Worm (Caenorhabditis elegans): ENCODE results near the gene F47B10.5.

F47B10.5 gene

ce11 chrX:10900079-10900724 is 9.8 kb upstream of the F47B10.5 start, which contains the start of gene suca-1 (continued):
- TF ChIP-seq pat-9 (tag; optimal IDR thresholded peaks at IDR 0.05), result no peak
- no peak for TF ChIP-seq che-1 (tag; optimal IDR thresholded peaks at IDR 0.05)
- TF ChIP-seq zip-5 (tag; optimal IDR thresholded peaks at IDR 0.05), result no peak
- TF ChIP-seq ceh-6 (GFP tag; optimal IDR thresholded peaks at IDR 0.05), result no peak
- TF ChIP-seq tbx-7 (tag; optimal IDR thresholded peaks at IDR 0.05), result no peak
- no peak for TF ChIP-seq ztf-16 (tag; optimal IDR thresholded peaks at IDR 0.05)
- TF ChIP-seq C08G9.2 (tag; optimal IDR thresholded peaks at IDR 0.05), result peak; percentile 8
- TF ChIP-seq mec-3 (tag; optimal IDR thresholded peaks at IDR 0.05; ENCODE audit: borderline replicate concordance), result no peak
- TF ChIP-seq lim-6 (tag; optimal IDR thresholded peaks at IDR 0.05), result no peak
- peak; percentile 19 for TF ChIP-seq ceh-31 (tag; optimal IDR thresholded peaks at IDR 0.05)
- TF ChIP-seq syd-9 (tag; optimal IDR thresholded peaks at IDR 0.05), result no peak
- peak; percentile 41 for TF ChIP-seq elt-2 (tag; optimal IDR thresholded peaks at IDR 0.05)
- TF ChIP-seq nhr-11 (tag; optimal IDR thresholded peaks at IDR 0.05), result no peak
- TF ChIP-seq hlh-30 (tag; optimal IDR thresholded peaks at IDR 0.05; ENCODE audit: insufficient read depth), result peak; percentile 2
- TF ChIP-seq ceh-24 (tag; optimal IDR thresholded peaks at IDR 0.05), result no peak
- peak; percentile 34 for TF ChIP-seq ceh-18 (tag; optimal IDR thresholded peaks at IDR 0.05)
- TF ChIP-seq elt-4 (tag; optimal IDR thresholded peaks at IDR 0.05), result no peak
- TF ChIP-seq pag-3 (tag; optimal IDR thresholded peaks at IDR 0.05; ENCODE audit: borderline replicate concordance), result no peak
- TF ChIP-seq fax-1 (tag; optimal IDR thresholded peaks at IDR 0.05), result no peak
- TF ChIP-seq ama-1 (optimal IDR thresholded peaks at IDR 0.05), result no peak
- TF ChIP-seq unc-86 (tag; optimal IDR thresholded peaks at IDR 0.05), result no peak
- TF ChIP-seq nhr-232 (tag; optimal IDR thresholded peaks at IDR 0.05), result no peak
- 0 out of 2 replicates have a peak, but pooled peaks have one; percentile 22 for TF ChIP-seq ceh-45 (GFP tag; IDR thresholded peaks at IDR 0.05)
- TF ChIP-seq ceh-14 (tag; optimal IDR thresholded peaks at IDR 0.05), result no peak
- TF ChIP-seq pha-2 (tag; optimal IDR thresholded peaks at IDR 0.05), result no peak
- TF ChIP-seq hlh-6 (tag; optimal IDR thresholded peaks at IDR 0.05), result peak; percentile 36
- no peak for TF ChIP-seq T23F11.4 (GFP tag; optimal IDR thresholded peaks at IDR 0.05)
- TF ChIP-seq K09A11.1 (tag; optimal IDR thresholded peaks at IDR 0.05; ENCODE audit: insufficient read depth), result no peak
- TF ChIP-seq fkh-10 (GFP tag; optimal IDR thresholded peaks at IDR 0.05), result no peak
- TF ChIP-seq fkh-6 (tag; optimal IDR thresholded peaks at IDR 0.05), result no peak
- TF ChIP-seq rnt-1 (tag; optimal IDR thresholded peaks at IDR 0.05), result no peak
- TF ChIP-seq sox-2 (GFP tag; IDR thresholded peaks at IDR 0.05), result no peak
- TF ChIP-seq pha-4 (tag; optimal IDR thresholded peaks at IDR 0.05), result no peak

- no peak for TF ChIP-seq nhr-11 (tag; optimal IDR thresholded peaks at IDR 0.05)
- TF ChIP-seq elt-2 (tag; optimal IDR thresholded peaks at IDR 0.05), result no peak
- no peak for TF ChIP-seq ceh-14 (tag; optimal IDR thresholded peaks at IDR 0.05)
- TF ChIP-seq ceh-45 (GFP tag; IDR thresholded peaks at IDR 0.05), result no peak
- TF ChIP-seq ceh-48 (tag; optimal IDR thresholded peaks at IDR 0.05), result no peak
- no peak for TF ChIP-seq unc-3 (GFP tag; conservative IDR thresholded peaks at IDR 0.05)
- TF ChIP-seq unc-3 (tag; optimal IDR thresholded peaks at IDR 0.05), result no peak
- no peak for TF ChIP-seq F13H6.1 (tag; optimal IDR thresholded peaks at IDR 0.05)
- no peak for TF ChIP-seq pag-3 (tag; optimal IDR thresholded peaks at IDR 0.05; ENCODE audit: borderline replicate concordance)
- no peak for TF ChIP-seq unc-55 (GFP tag; optimal IDR thresholded peaks at IDR 0.05)
- TF ChIP-seq che-1 (tag; optimal IDR thresholded peaks at IDR 0.05), result no peak
- TF ChIP-seq Y22D7AL.16 (tag; optimal IDR thresholded peaks at IDR 0.05), result no peak
- no peak for TF ChIP-seq madf-2 (tag; optimal IDR thresholded peaks at IDR 0.05)
- TF ChIP-seq hlh-30 (tag; optimal IDR thresholded peaks at IDR 0.05; ENCODE audit: insufficient read depth), result no peak
- no peak for TF ChIP-seq ets-4 (tag; optimal IDR thresholded peaks at IDR 0.05)
- TF ChIP-seq fkh-6 (tag; optimal IDR thresholded peaks at IDR 0.05), result no peak
- TF ChIP-seq ceh-31 (tag; optimal IDR thresholded peaks at IDR 0.05), result no peak
Measured at ce11 chrX:10896498-10896897, 6.1 kb upstream of the F47B10.5 start, which contains the start of gene haly-1. TSS of gene haly-1 (minus strand) at chrX:10896598.
